Worm (Caenorhabditis elegans): ENCODE measurements around the gene chil-4.

DNA sequence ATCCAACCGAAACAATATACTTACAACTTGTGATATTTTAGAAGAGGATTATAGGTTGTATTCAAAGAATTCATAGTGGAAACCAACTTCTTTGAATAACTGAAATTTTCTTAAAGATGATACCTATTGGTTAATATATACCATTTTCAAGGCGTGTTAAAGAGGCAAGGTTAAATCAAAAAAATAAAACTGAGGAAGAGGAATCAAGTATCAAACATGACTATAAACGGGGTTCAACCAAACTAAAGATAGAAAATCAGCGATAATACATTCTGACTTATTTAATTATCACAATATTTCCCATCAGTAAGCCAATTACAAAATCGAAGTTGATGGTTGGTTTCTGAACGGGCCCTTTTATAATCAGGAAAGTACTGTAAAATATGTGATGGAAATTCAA is 5.9 kb upstream of the chil-4 start, which contains the start of gene chil-3:
- no peak for TF ChIP-seq tra-4 (tag; optimal IDR thresholded peaks at IDR 0.05)
- no peak for TF ChIP-seq hmbx-1 (tag; optimal IDR thresholded peaks at IDR 0.05)
- no peak for TF ChIP-seq flt-1 (GFP tag; IDR thresholded peaks at IDR 0.05)
- no peak for TF ChIP-seq B0310.2 (tag; optimal IDR thresholded peaks at IDR 0.05)
- no peak for TF ChIP-seq hmg-4 (GFP tag; optimal IDR thresholded peaks at IDR 0.05)
- TF ChIP-seq ama-1 (optimal IDR thresholded peaks at IDR 0.05), result no peak
- TF ChIP-seq F13C5.2 (tag; optimal IDR thresholded peaks at IDR 0.05), result no peak
- no peak for TF ChIP-seq pes-1 (GFP tag; IDR thresholded peaks at IDR 0.05)
